Worm (Caenorhabditis elegans) whole organism, young adult: ENCODE results near the gene Y44A6C.1.

Experiments used
- B0019.2 ChIP-seq: fragments of 200-800 bp; sonication (Bioruptor generic); conservative IDR thresholded peaks from 2 replicates; pipeline ENCODE4 v1.3.6; 2022; ENCODE audit warnings: missing genetic modification reagents, missing genetic modification characterization, missing compliant biosample characterization
- B0261.1 ChIP-seq: sonication (generic microtip); optimal IDR thresholded peaks from 2 replicates; lab custom pipeline; 2016; ENCODE audit warnings: mild to moderate bottlenecking, missing genetic modification characterization, moderate library complexity, missing compliant biosample characterization
- C17E4.6 ChIP-seq: fragments of 200-800 bp; sonication (Bioruptor generic); IDR thresholded peaks from 2 replicates; pipeline ENCODE4 v1.3.6; 2022; ENCODE audit warnings: missing genetic modification reagents, missing genetic modification characterization, missing compliant biosample characterization
- F23B12.7 ChIP-seq: sonication (generic microtip); optimal IDR thresholded peaks from 2 replicates; lab custom pipeline; 2017; ENCODE audit warnings: missing genetic modification characterization, mild to moderate bottlenecking, missing compliant biosample characterization, antibody characterized with exemption, moderate library complexity; ENCODE audit not compliant: insufficient read depth
- F37B4.10 ChIP-seq: fragments of 200-800 bp; sonication (Bioruptor generic); IDR thresholded peaks from 2 replicates; pipeline ENCODE4 v1.3.6; 2022; ENCODE audit warnings: missing genetic modification characterization, missing compliant biosample characterization
- F52B5.7 ChIP-seq: sonication (generic microtip); optimal IDR thresholded peaks from 2 replicates; lab custom pipeline; 2016; ENCODE audit warnings: mild to moderate bottlenecking, missing genetic modification characterization, missing compliant biosample characterization
- K12H6.12 ChIP-seq: fragments of 200-800 bp; sonication (Bioruptor generic); optimal IDR thresholded peaks from 2 replicates; lab custom pipeline; 2018; ENCODE audit warnings: mild to moderate bottlenecking, missing genetic modification characterization, missing compliant biosample characterization
- T07F8.4 ChIP-seq: sonication (generic microtip); optimal IDR thresholded peaks from 2 replicates; lab custom pipeline; 2016; ENCODE audit warnings: mild to moderate bottlenecking, missing genetic modification characterization, moderate library complexity, missing compliant biosample characterization
- T26A5.8 ChIP-seq: sonication (generic microtip); optimal IDR thresholded peaks from 2 replicates; lab custom pipeline; 2016; ENCODE audit warnings: missing genetic modification characterization, missing compliant biosample characterization
- Y56A3A.18 ChIP-seq: fragments of 200-800 bp; sonication (Bioruptor generic); IDR thresholded peaks from 2 replicates; pipeline ENCODE4 v1.3.6; 2022; ENCODE audit warnings: missing genetic modification reagents, missing genetic modification characterization, missing compliant biosample characterization
- Y95B8A.8 ChIP-seq: fragments of 200-800 bp; sonication (Bioruptor generic); IDR thresholded peaks from 2 replicates; pipeline ENCODE4 v1.3.6; 2022; ENCODE audit warnings: missing genetic modification reagents, missing genetic modification characterization, missing compliant biosample characterization
- aptf-2 ChIP-seq: fragments of 200-800 bp; sonication (Bioruptor generic); conservative IDR thresholded peaks from 2 replicates; pipeline ENCODE4 v1.3.6; 2022; ENCODE audit warnings: missing genetic modification reagents, missing genetic modification characterization, missing compliant biosample characterization
- athp-1 ChIP-seq: sonication (generic microtip); optimal IDR thresholded peaks from 2 replicates; lab custom pipeline; 2017; ENCODE audit warnings: mild to moderate bottlenecking, missing genetic modification characterization, missing compliant biosample characterization
- attf-3 ChIP-seq: fragments of 200-800 bp; sonication (Bioruptor generic); conservative IDR thresholded peaks from 2 replicates; pipeline ENCODE4 v1.3.6; 2022; ENCODE audit warnings: missing genetic modification reagents, missing genetic modification characterization, missing compliant biosample characterization
- attf-5 ChIP-seq: fragments of 200-800 bp; sonication (Bioruptor generic); optimal IDR thresholded peaks from 2 replicates; lab custom pipeline; 2018; ENCODE audit warnings: mild to moderate bottlenecking, missing genetic modification characterization, missing compliant biosample characterization
- bed-2 ChIP-seq: fragments of 200-800 bp; sonication (Bioruptor generic); IDR thresholded peaks from 2 replicates; pipeline ENCODE4 v1.3.6; 2022; ENCODE audit warnings: missing genetic modification reagents, missing genetic modification characterization, missing compliant biosample characterization
- cebp-2 ChIP-seq: fragments of 200-800 bp; sonication (Bioruptor generic); IDR thresholded peaks from 2 replicates; pipeline ENCODE4 v1.3.6; 2022; ENCODE audit warnings: missing genetic modification characterization, missing compliant biosample characterization
- ceh-79 ChIP-seq: sonication (generic microtip); optimal IDR thresholded peaks from 2 replicates; lab custom pipeline; 2017; ENCODE audit warnings: mild to moderate bottlenecking, missing genetic modification characterization, missing compliant biosample characterization
- ceh-91 ChIP-seq: fragments of 200-800 bp; sonication (Bioruptor generic); IDR thresholded peaks from 2 replicates; pipeline ENCODE4 v1.3.6; 2022; ENCODE audit warnings: missing genetic modification reagents, missing genetic modification characterization, missing compliant biosample characterization
- die-1 ChIP-seq: sonication (generic microtip); optimal IDR thresholded peaks from 2 replicates; lab custom pipeline; 2016; ENCODE audit warnings: missing genotype, mild to moderate bottlenecking, missing genetic modification characterization, missing compliant biosample characterization
- efl-1 ChIP-seq: fragments of 150-350 bp; optimal IDR thresholded peaks from 2 replicates; lab custom pipeline; 2014; ENCODE audit warnings: missing biosample characterization, missing genetic modification reagents, missing genetic modification characterization
- egl-18 ChIP-seq: fragments of 200-800 bp; sonication (Bioruptor generic); IDR thresholded peaks from 2 replicates; pipeline ENCODE4 v1.3.6; 2022; ENCODE audit warnings: missing genetic modification reagents, missing genetic modification characterization, missing compliant biosample characterization
- egl-44 ChIP-seq: fragments of 200-800 bp; sonication (Bioruptor generic); IDR thresholded peaks from 2 replicates; pipeline ENCODE4 v1.3.6; 2022; ENCODE audit warnings: missing genetic modification reagents, missing genetic modification characterization, missing compliant biosample characterization
- ekl-4 ChIP-seq: fragments of 200-800 bp; sonication (Bioruptor generic); IDR thresholded peaks from 2 replicates; pipeline ENCODE4 v1.3.6; 2022; ENCODE audit warnings: missing genetic modification reagents, missing genetic modification characterization, missing compliant biosample characterization
- fkh-3 ChIP-seq: sonication (generic microtip); optimal IDR thresholded peaks from 2 replicates; lab custom pipeline; 2016; ENCODE audit warnings: mild to moderate bottlenecking, missing genetic modification characterization, missing compliant biosample characterization
- hrde-1 ChIP-seq: sonication (generic microtip); optimal IDR thresholded peaks from 2 replicates; lab custom pipeline; 2016; ENCODE audit warnings: missing genetic modification characterization, mild to moderate bottlenecking, missing compliant biosample characterization, moderate library complexity, missing genotype, missing genetic modification reagents, borderline replicate concordance
- lag-1 ChIP-seq: fragments of 200-800 bp; sonication (Bioruptor generic); IDR thresholded peaks from 2 replicates; pipeline ENCODE4 v1.3.6; 2022; ENCODE audit warnings: missing genetic modification reagents, missing genetic modification characterization, missing compliant biosample characterization
- let-526 ChIP-seq: fragments of 200-800 bp; sonication (Bioruptor generic); IDR thresholded peaks from 2 replicates; pipeline ENCODE4 v1.3.6; 2022; ENCODE audit warnings: missing genetic modification reagents, missing genetic modification characterization, missing compliant biosample characterization
- lin-35 ChIP-seq, 3 experiments: fragments of 150-350 bp in 2 of 3; sonication (generic microtip) in 1 of 3; optimal IDR thresholded peaks; 2 replicates each; lab custom pipeline; 2014 to 2018; ENCODE audit warnings: missing biosample characterization in 3 of 3, missing genetic modification characterization in 3 of 3, missing genetic modification reagents in 3 of 3
- lin-40 ChIP-seq: sonication (generic microtip); optimal IDR thresholded peaks from 2 replicates; lab custom pipeline; 2016; ENCODE audit warnings: missing genetic modification characterization, mild to moderate bottlenecking, missing compliant biosample characterization, missing genotype, missing genetic modification reagents
- madf-3 ChIP-seq: fragments of 200-800 bp; sonication (Bioruptor generic); IDR thresholded peaks from 2 replicates; pipeline ENCODE4 v1.3.6; 2022; ENCODE audit warnings: missing genetic modification reagents, missing genetic modification characterization, missing compliant biosample characterization
- madf-6 ChIP-seq: fragments of 200-800 bp; sonication (Bioruptor generic); IDR thresholded peaks from 2 replicates; pipeline ENCODE4 v1.3.6; 2022; ENCODE audit warnings: missing genetic modification reagents, missing genetic modification characterization, missing compliant biosample characterization
- mel-28 ChIP-seq: sonication (generic microtip); optimal IDR thresholded peaks from 2 replicates; lab custom pipeline; 2016; ENCODE audit warnings: borderline replicate concordance, mild to moderate bottlenecking, missing genetic modification characterization, missing compliant biosample characterization
- nhr-27 ChIP-seq: fragments of 200-800 bp; sonication (Bioruptor generic); optimal IDR thresholded peaks from 2 replicates; lab custom pipeline; 2018; ENCODE audit warnings: mild to moderate bottlenecking, missing genetic modification characterization, moderate library complexity, missing compliant biosample characterization
- pha-4 ChIP-seq: fragments of 150-350 bp; sonication (generic microtip); optimal IDR thresholded peaks from 2 replicates; lab custom pipeline; 2014; ENCODE audit warnings: missing biosample characterization, missing genetic modification reagents, missing genetic modification characterization
- sdz-38 ChIP-seq: sonication (generic microtip); optimal IDR thresholded peaks from 2 replicates; lab custom pipeline; 2016; ENCODE audit warnings: missing genotype, missing genetic modification characterization, missing compliant biosample characterization
- snpc-1.1 ChIP-seq: sonication (generic microtip); optimal IDR thresholded peaks from 2 replicates; lab custom pipeline; 2017; ENCODE audit warnings: missing genetic modification characterization, mild to moderate bottlenecking, missing compliant biosample characterization, antibody characterized with exemption, moderate library complexity, missing genotype, missing genetic modification reagents; ENCODE audit not compliant: insufficient read depth
- snpc-4 ChIP-seq, 5 experiments: fragments of 150-350 bp in 1 of 5; sonication (generic microtip) in 4 of 5; optimal IDR thresholded peaks; 2 replicates each; lab custom pipeline; 2014 to 2018; ENCODE audit warnings: missing genetic modification characterization in 5 of 5, missing biosample characterization in 3 of 5, antibody characterized with exemption in 2 of 5, mild to moderate bottlenecking in 2 of 5, missing compliant biosample characterization in 2 of 5, missing genotype in 2 of 5, moderate library complexity in 2 of 5, missing genetic modification reagents in 1 of 5
- somi-1 ChIP-seq: fragments of 200-800 bp; sonication (Bioruptor generic); optimal IDR thresholded peaks from 2 replicates; lab custom pipeline; 2018; ENCODE audit warnings: mild to moderate bottlenecking, missing genetic modification characterization, missing compliant biosample characterization
- tbp1 ChIP-seq: fragments of 200-800 bp; sonication (Bioruptor generic); optimal IDR thresholded peaks from 2 replicates; lab custom pipeline; 2018; ENCODE audit warnings: mild to moderate bottlenecking, missing genetic modification characterization, missing compliant biosample characterization
- tlf-1 ChIP-seq: fragments of 200-800 bp; sonication (Bioruptor generic); optimal IDR thresholded peaks from 2 replicates; lab custom pipeline; 2018; ENCODE audit warnings: mild to moderate bottlenecking, missing genetic modification characterization, missing compliant biosample characterization
- ztf-28 ChIP-seq: fragments of 200-800 bp; sonication (Bioruptor generic); IDR thresholded peaks from 2 replicates; pipeline ENCODE4 v1.3.6; 2022; ENCODE audit warnings: missing genetic modification reagents, missing genetic modification characterization, missing compliant biosample characterization

Gene Y44A6C.1

DNA sequence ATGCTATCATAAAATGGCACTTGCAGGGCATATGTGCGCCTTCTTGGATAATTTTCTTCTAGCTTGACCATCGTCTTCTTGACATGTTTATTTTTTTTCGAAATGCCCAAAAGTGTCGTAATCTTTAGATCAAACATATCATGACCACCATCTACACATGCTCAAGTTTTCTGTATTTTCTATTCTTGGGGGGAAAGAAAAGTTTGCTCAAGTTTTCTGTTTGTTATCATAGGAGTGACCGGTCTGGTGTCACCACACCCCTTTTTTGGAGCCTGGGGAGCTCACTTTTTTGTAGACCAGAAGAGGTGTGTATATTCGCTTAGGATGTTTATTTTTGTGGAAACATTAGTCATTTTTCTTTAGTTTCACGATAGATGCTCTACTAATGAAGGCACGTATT is 28.3 kb upstream of the Y44A6C.1 start, which contains the start of gene klf-2:
TSS of gene klf-2 (plus strand) at position 301 of the 400 bp plus-strand sequence.
- TF ChIP-seq F52B5.7 (tag; lab: Kevin White, UChicago) (no peak), lin-40 (tag; lab: Kevin White, UChicago) (no peak), pha-4 (tag; lab: Kevin White, UChicago) (no peak), K12H6.12 (tag; lab: Kevin White, UChicago) (no peak), sdz-38 (no peak), ztf-28 (GFP tag; lab: Robert Waterston, UW) (no peak), let-526 (GFP tag; lab: Robert Waterston, UW) (no peak), F37B4.10 (GFP tag; lab: Robert Waterston, UW) (no peak), lag-1 (GFP tag; lab: Robert Waterston, UW) (no peak), Y56A3A.18 (no peak), attf-5 (GFP tag; lab: Kevin White, UChicago) (no peak)

DNA sequence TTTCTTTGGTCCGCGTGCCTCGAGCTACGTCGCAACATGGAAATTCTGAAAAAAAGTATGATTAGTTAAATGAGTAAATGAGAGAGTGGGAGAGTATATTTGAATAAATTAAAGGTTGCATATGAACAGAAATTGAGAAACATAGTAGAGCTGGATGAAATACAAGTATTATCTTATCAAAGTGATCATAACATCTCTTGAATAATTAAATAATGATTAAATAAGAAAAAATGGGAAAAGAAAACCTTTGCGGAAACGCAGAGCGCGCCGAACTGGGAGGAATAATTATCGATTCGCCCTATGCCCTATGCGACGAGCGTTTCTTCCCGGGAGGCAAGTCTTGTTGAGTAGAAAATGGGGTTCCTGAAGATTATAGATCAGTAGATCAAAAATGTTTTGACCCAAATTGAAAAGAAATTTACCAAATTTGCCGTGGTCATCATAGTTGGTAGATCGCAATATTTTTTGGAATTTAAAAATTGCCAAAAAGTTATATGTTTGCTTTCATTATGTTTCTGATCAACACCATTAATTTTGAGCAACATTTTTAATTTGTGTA is 24.2 kb upstream of the Y44A6C.1 start, which contains the start of gene F53F8.3:
TSS of gene F53F8.3 (minus strand) at position 51 of the 559 bp plus-strand sequence.
- TF ChIP-seq C17E4.6 (GFP tag; lab: Robert Waterston, UW) (no peak), efl-1 (peak; percentile 56), aptf-2 (GFP tag; lab: Robert Waterston, UW) (peak; percentile 95), madf-6 (peak; percentile 58)

DNA sequence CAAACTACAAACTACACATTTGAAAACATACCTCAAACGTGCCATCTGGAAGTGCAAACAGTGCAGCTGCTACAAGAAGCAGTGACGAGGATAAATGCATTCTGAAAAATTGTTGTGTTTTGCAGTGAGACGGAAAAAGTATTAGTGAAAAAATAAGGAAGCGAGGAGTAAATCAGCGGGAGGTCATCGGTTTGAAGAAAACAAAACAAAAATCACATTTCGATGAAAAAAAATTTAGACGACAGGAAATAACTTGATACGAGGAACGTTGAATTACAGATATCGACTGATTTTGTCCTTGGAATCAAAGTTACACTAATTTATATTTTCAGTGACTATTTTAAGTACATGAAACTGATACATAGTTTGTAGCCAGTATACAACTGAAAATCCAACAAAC is 22.1 kb upstream of the Y44A6C.1 start, which contains the start of gene F53F8.4:
TSS of gene F53F8.4 (minus strand) at position 101 of the 400 bp plus-strand sequence.
- TF ChIP-seq pha-4 (tag; lab: Kevin White, UChicago) (no peak), ekl-4 (GFP tag; lab: Robert Waterston, UW) (no peak), egl-18 (GFP tag; lab: Robert Waterston, UW) (no peak), Y95B8A.8 (no peak), somi-1 (GFP tag; lab: Kevin White, UChicago) (no peak), mel-28 (no peak), fkh-3 (tag; lab: Kevin White, UChicago) (no peak), ceh-79 (tag; lab: Kevin White, UChicago) (no peak), nhr-27 (tag; lab: Kevin White, UChicago) (no peak), hrde-1 (no peak), lag-1 (GFP tag; lab: Robert Waterston, UW) (no peak), lin-35 (GFP tag; optimal IDR thresholded peaks at IDR 0.05; lab: Kevin White, UChicago) (no peak)

DNA sequence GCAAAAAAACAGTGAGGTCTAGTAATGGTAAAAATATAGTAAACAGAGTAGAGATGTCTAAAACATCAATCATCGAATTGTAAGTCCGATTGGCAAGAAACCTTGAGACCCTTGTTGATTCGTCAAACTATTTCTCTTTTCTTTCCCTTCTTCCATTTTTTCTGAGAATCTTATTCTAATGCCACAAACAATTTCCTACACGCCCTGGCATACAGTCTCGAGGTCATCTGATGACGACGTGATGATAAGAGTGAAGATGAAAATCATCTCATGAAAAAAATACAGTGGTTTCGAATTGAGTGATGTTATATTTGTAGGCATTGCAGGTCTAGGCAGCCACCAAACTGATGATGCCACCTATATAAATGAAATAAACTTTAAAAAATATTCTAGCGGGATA is 20.8 kb upstream of the Y44A6C.1 start:
- no peak for TF ChIP-seq B0261.1 (tag; lab: Kevin White, UChicago)
- TF ChIP-seq attf-3 (GFP tag; lab: Robert Waterston, UW), result no peak
- TF ChIP-seq tlf-1, result no peak
- no peak for TF ChIP-seq ceh-91 (GFP tag; lab: Robert Waterston, UW)
- TF ChIP-seq die-1, result no peak

DNA sequence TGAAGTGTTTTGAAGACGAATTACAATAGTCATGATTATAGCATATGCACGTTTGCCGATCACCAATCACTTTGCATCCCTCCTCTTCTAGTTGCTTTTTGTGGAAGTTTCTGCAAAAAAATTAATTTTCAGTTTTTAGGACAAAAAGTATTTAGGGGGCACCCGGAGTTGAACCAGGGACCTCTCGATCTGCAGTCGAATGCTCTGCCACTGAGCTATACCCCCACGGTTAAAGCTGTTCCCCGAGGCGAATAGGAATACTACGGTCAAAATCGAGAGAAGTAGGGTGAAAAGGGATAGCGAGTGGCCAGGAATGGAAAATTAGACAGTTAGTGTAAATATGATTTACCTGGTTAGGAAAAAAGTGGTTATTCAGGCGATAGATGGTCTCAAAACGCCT is 19.8 kb upstream of the Y44A6C.1 start:
- TF ChIP-seq cebp-2, result no peak
- no peak for TF ChIP-seq bed-2 (GFP tag; lab: Robert Waterston, UW)
- peak; percentile 50 for TF ChIP-seq snpc-1.1 (tag; lab: Kevin White, UChicago)
- TF ChIP-seq B0019.2 (GFP tag; lab: Robert Waterston, UW), result no peak
- TF ChIP-seq tbp1 (GFP tag; lab: Kevin White, UChicago), result peak; percentile 94
- peak; percentile 49 for TF ChIP-seq T07F8.4 (tag; lab: Kevin White, UChicago)
- peak; percentile 72; the same call in 1 of the 2 replicates for TF ChIP-seq Y95B8A.8
- TF ChIP-seq egl-44, result peak; percentile 65; the same call in 1 of the 2 replicates
- no peak for TF ChIP-seq T26A5.8
- TF ChIP-seq snpc-4 (GFP tag; optimal IDR thresholded peaks at IDR 0.05; lab: Kevin White, UChicago), result peak; percentile 22
- peak in 3 of 4 experiments; percentile 13 to 73 (median 71) for TF ChIP-seq snpc-4 (tag; optimal IDR thresholded peaks at IDR 0.05; lab: Kevin White, UChicago)
- TF ChIP-seq F23B12.7 (tag; lab: Kevin White, UChicago), result peak; percentile 33
- 0 out of 2 replicates have a peak, but pooled peaks have one; percentile 40 for TF ChIP-seq madf-3 (GFP tag; lab: Robert Waterston, UW)
- no peak for TF ChIP-seq athp-1 (tag; lab: Kevin White, UChicago)
